Worm (Caenorhabditis elegans) whole organism, young adult: Measurements from ENCODE around the gene acs-7.

Source experiments
- lag-1 ChIP-seq: fragments of 200-800 bp; sonication (Bioruptor generic); IDR thresholded peaks from 2 replicates; pipeline ENCODE4 v1.3.6; 2022; ENCODE audit warnings: missing genetic modification reagents, missing genetic modification characterization, missing compliant biosample characterization
- lsl-1 ChIP-seq: fragments of 200-800 bp; sonication (Bioruptor generic); optimal IDR thresholded peaks from 2 replicates; lab custom pipeline; 2018; ENCODE audit warnings: mild to moderate bottlenecking, missing genetic modification characterization, moderate library complexity, missing compliant biosample characterization
- pha-4 ChIP-seq: fragments of 150-350 bp; sonication (generic microtip); optimal IDR thresholded peaks from 2 replicates; lab custom pipeline; 2014; ENCODE audit warnings: missing biosample characterization, missing genetic modification reagents, missing genetic modification characterization
- snpc-4 ChIP-seq, 5 experiments: fragments of 150-350 bp in 1 of 5; sonication (generic microtip) in 4 of 5; optimal IDR thresholded peaks; 2 replicates each; lab custom pipeline; 2014 to 2018; ENCODE audit warnings: missing genetic modification characterization in 5 of 5, missing biosample characterization in 3 of 5, antibody characterized with exemption in 2 of 5, mild to moderate bottlenecking in 2 of 5, missing compliant biosample characterization in 2 of 5, missing genotype in 2 of 5, moderate library complexity in 2 of 5, missing genetic modification reagents in 1 of 5
- unc-62 ChIP-seq: fragments of 150-350 bp; optimal IDR thresholded peaks from 2 replicates; lab custom pipeline; 2014; ENCODE audit warnings: missing biosample characterization, missing genetic modification reagents, missing genetic modification characterization
- zfh-2 ChIP-seq: fragments of 200-800 bp; sonication (Bioruptor generic); conservative IDR thresholded peaks from 2 replicates; pipeline ENCODE4 v1.3.6; 2022; ENCODE audit warnings: missing genetic modification reagents, missing genetic modification characterization, missing compliant biosample characterization

- TF ChIP-seq snpc-4 (GFP tag; optimal IDR thresholded peaks at IDR 0.05; lab: Kevin White, UChicago) (no peak), snpc-4 (tag; optimal IDR thresholded peaks at IDR 0.05; lab: Kevin White, UChicago) (no peak), zfh-2 (no peak), unc-62 (no peak), lsl-1 (GFP tag; lab: Kevin White, UChicago) (no peak), lag-1 (GFP tag; lab: Robert Waterston, UW) (no peak), pha-4 (tag; lab: Kevin White, UChicago) (no peak)
Measured at ce11 chrII:9246648-9247047, 45.2 kb upstream of the acs-7 start, which contains the start of gene T26C5.5.
